Fruit fly (Drosophila melanogaster) whole organism, embryonic: Measurements from ENCODE around the gene Sas-6.

Experiments
- Atf-2 ChIP-seq: fragments of 200-800 bp; sonication (Bioruptor generic); optimal IDR thresholded peaks from 2 replicates; lab custom pipeline; 2016; ENCODE audit warnings: missing biosample characterization, missing genetic modification characterization
- CG10267 ChIP-seq: fragments of 200-800 bp; sonication (Bioruptor generic); optimal IDR thresholded peaks from 2 replicates; lab custom pipeline; 2018; ENCODE audit warnings: missing biosample characterization, mild to moderate bottlenecking, missing genetic modification characterization, moderate library complexity
- CG11695 ChIP-seq: fragments of 200-800 bp; sonication (Bioruptor generic); IDR thresholded peaks from 3 replicates; pipeline ENCODE4 v1.3.6; 2022; ENCODE audit warnings: missing biosample characterization, missing genetic modification characterization
- CG11723 ChIP-seq: fragments of 200-800 bp; sonication (Bioruptor generic); optimal IDR thresholded peaks from 2 replicates; lab custom pipeline; 2017; ENCODE audit warnings: missing biosample characterization, mild to moderate bottlenecking, missing genetic modification characterization
- CG12769 ChIP-seq: fragments of 200-800 bp; sonication (Bioruptor generic); optimal IDR thresholded peaks from 2 replicates; lab custom pipeline; 2019; ENCODE audit warnings: missing biosample characterization, mild to moderate bottlenecking, missing genetic modification characterization, moderate library complexity
- CG13424 ChIP-seq: fragments of 200-800 bp; sonication (Bioruptor generic); optimal IDR thresholded peaks from 2 replicates; lab custom pipeline; 2019; ENCODE audit warnings: missing biosample characterization, mild to moderate bottlenecking, missing genetic modification characterization, moderate library complexity
- CG14667 ChIP-seq: fragments of 200-800 bp; sonication (Bioruptor generic); IDR thresholded peaks from 2 replicates; pipeline ENCODE4 v1.3.6; 2022; ENCODE audit warnings: missing biosample characterization, missing genetic modification characterization
- CG15696 ChIP-seq: fragments of 200-800 bp; sonication (Bioruptor generic); optimal IDR thresholded peaks from 2 replicates; lab custom pipeline; 2019; ENCODE audit warnings: missing biosample characterization, mild to moderate bottlenecking, missing genetic modification characterization, moderate library complexity
- CG1647 ChIP-seq: fragments of 200-800 bp; sonication (Bioruptor generic); optimal IDR thresholded peaks from 3 replicates; lab custom pipeline; 2016; ENCODE audit warnings: missing biosample characterization, missing genetic modification characterization
- CG16863 ChIP-seq: fragments of 200-800 bp; sonication (Bioruptor generic); optimal IDR thresholded peaks from 3 replicates; lab custom pipeline; 2016; ENCODE audit warnings: missing biosample characterization, missing genetic modification characterization
- CG1792 ChIP-seq: fragments of 200-800 bp; sonication (Bioruptor generic); optimal IDR thresholded peaks from 2 replicates; lab custom pipeline; 2016; ENCODE audit warnings: missing biosample characterization, missing genetic modification characterization
- CG2120 ChIP-seq: fragments of 200-800 bp; sonication (Bioruptor generic); optimal IDR thresholded peaks from 3 replicates; lab custom pipeline; 2016; ENCODE audit warnings: missing biosample characterization, missing genetic modification characterization
- CG2889 ChIP-seq: fragments of 200-800 bp; sonication (Bioruptor generic); IDR thresholded peaks from 3 replicates; pipeline ENCODE4 v1.3.6; 2022; ENCODE audit warnings: missing biosample characterization, missing genetic modification characterization
- CG33557 ChIP-seq: fragments of 200-800 bp; sonication (Bioruptor generic); optimal IDR thresholded peaks from 2 replicates; lab custom pipeline; 2019; ENCODE audit warnings: missing biosample characterization, mild to moderate bottlenecking, missing genetic modification characterization, moderate library complexity
- CG3407 ChIP-seq: fragments of 200-800 bp; sonication (Bioruptor generic); optimal IDR thresholded peaks from 2 replicates; lab custom pipeline; 2018; ENCODE audit warnings: missing biosample characterization, mild to moderate bottlenecking, missing genetic modification characterization
- CG3726 ChIP-seq: fragments of 200-800 bp; sonication (Bioruptor generic); IDR thresholded peaks from 3 replicates; pipeline ENCODE4, ENCODE4 v1.3.6; 2022; ENCODE audit warnings: missing biosample characterization, missing genetic modification characterization
- CG4424 ChIP-seq: fragments of 200-800 bp; sonication (Bioruptor generic); optimal IDR thresholded peaks from 3 replicates; lab custom pipeline; 2016; ENCODE audit warnings: missing biosample characterization, missing genetic modification characterization
- CG6254 ChIP-seq: fragments of 200-800 bp; sonication (Bioruptor generic); optimal IDR thresholded peaks from 3 replicates; lab custom pipeline; 2017; ENCODE audit warnings: mild to moderate bottlenecking, missing biosample characterization, missing genetic modification reagents, missing genetic modification characterization
- CG7928 ChIP-seq: fragments of 200-800 bp; sonication (Bioruptor generic); optimal IDR thresholded peaks from 2 replicates; lab custom pipeline; 2017; ENCODE audit warnings: missing biosample characterization, mild to moderate bottlenecking, missing genetic modification characterization
- CG8089 ChIP-seq: fragments of 200-800 bp; sonication (Bioruptor generic); optimal IDR thresholded peaks from 3 replicates; lab custom pipeline; 2016; ENCODE audit warnings: missing biosample characterization, missing genetic modification characterization
- CHES-1-like ChIP-seq: fragments of 200-800 bp; sonication (Bioruptor generic); optimal IDR thresholded peaks from 2 replicates; lab custom pipeline; 2016; ENCODE audit warnings: missing biosample characterization, missing genetic modification characterization
- Drgx ChIP-seq: fragments of 200-800 bp; sonication (Bioruptor generic); IDR thresholded peaks from 2 replicates; pipeline ENCODE4 v1.3.6; 2022; ENCODE audit warnings: missing biosample characterization, missing genetic modification characterization
- Eip74EF ChIP-seq, 2 experiments: fragments of 200-800 bp in 1 of 2; fragments of >200 bp in 1 of 2; sonication (Bioruptor generic) in 1 of 2; optimal IDR thresholded peaks; 2 replicates each; lab custom pipeline; 2017 to 2019; ENCODE audit warnings: missing biosample characterization in 2 of 2, missing genetic modification characterization in 2 of 2, mild to moderate bottlenecking in 1 of 2, moderate library complexity in 1 of 2
- Gug ChIP-seq: fragments of 200-800 bp; sonication (Bioruptor generic); IDR thresholded peaks from 4 replicates; pipeline ENCODE4 v1.3.6; 2022; ENCODE audit warnings: missing biosample characterization, missing genetic modification characterization
- HLH54F ChIP-seq: fragments of 200-800 bp; sonication (Bioruptor generic); optimal IDR thresholded peaks from 3 replicates; lab custom pipeline; 2016; ENCODE audit warnings: missing biosample characterization, missing genetic modification characterization
- Max ChIP-seq: fragments of 200-800 bp; sonication (Bioruptor generic); optimal IDR thresholded peaks from 2 replicates; lab custom pipeline; 2016; ENCODE audit warnings: missing biosample characterization, mild to moderate bottlenecking, missing genetic modification characterization
- Myb ChIP-seq: fragments of 200-800 bp; sonication (Bioruptor generic); optimal IDR thresholded peaks from 2 replicates; lab custom pipeline; 2016; ENCODE audit warnings: missing biosample characterization, missing genetic modification characterization
- Sox102F ChIP-seq: fragments of 200-800 bp; sonication (Bioruptor generic); optimal IDR thresholded peaks from 2 replicates; lab custom pipeline; 2018; ENCODE audit warnings: missing biosample characterization, mild to moderate bottlenecking, missing genetic modification characterization, moderate library complexity
- bigmax ChIP-seq: fragments of 200-800 bp; sonication (Bioruptor generic); optimal IDR thresholded peaks from 2 replicates; lab custom pipeline; 2018; ENCODE audit warnings: missing biosample characterization, mild to moderate bottlenecking, missing genetic modification characterization
- btn ChIP-seq: fragments of 200-800 bp; sonication (Bioruptor generic); optimal IDR thresholded peaks from 2 replicates; lab custom pipeline; 2016; ENCODE audit warnings: missing biosample characterization, missing genetic modification characterization
- cg ChIP-seq: fragments of 200-800 bp; sonication (Bioruptor generic); optimal IDR thresholded peaks from 3 replicates; lab custom pipeline; 2019; ENCODE audit warnings: missing biosample characterization, mild to moderate bottlenecking, missing genetic modification characterization, moderate library complexity
- crp ChIP-seq, 2 experiments: fragments of 200-800 bp; sonication (Bioruptor generic); optimal IDR thresholded peaks; 2 replicates in 1 of 2; 3 replicates in 1 of 2; lab custom pipeline; 2017; ENCODE audit warnings: missing biosample characterization in 2 of 2, missing genetic modification characterization in 2 of 2, mild to moderate bottlenecking in 1 of 2, moderate library complexity in 1 of 2
- dati ChIP-seq: fragments of 200-800 bp; sonication (Bioruptor generic); IDR thresholded peaks from 2 replicates; pipeline ENCODE4 v1.3.6; 2022; ENCODE audit warnings: missing biosample characterization, missing genetic modification characterization
- dysf ChIP-seq: fragments of 200-800 bp; sonication (Bioruptor generic); IDR thresholded peaks from 3 replicates; pipeline ENCODE4 v1.3.6; 2022; ENCODE audit warnings: missing biosample characterization, missing genetic modification characterization
- en ChIP-seq: fragments of 200-800 bp; sonication (Bioruptor generic); optimal IDR thresholded peaks from 2 replicates; lab custom pipeline; 2016; ENCODE audit warnings: missing biosample characterization, missing genetic modification characterization
- eyg ChIP-seq: fragments of 200-800 bp; sonication (Bioruptor generic); optimal IDR thresholded peaks from 3 replicates; lab custom pipeline; 2016; ENCODE audit warnings: missing biosample characterization, missing genetic modification characterization
- fd102C ChIP-seq: fragments of 200-800 bp; sonication (Bioruptor generic); optimal IDR thresholded peaks from 2 replicates; lab custom pipeline; 2018; ENCODE audit warnings: missing biosample characterization, mild to moderate bottlenecking, missing genetic modification characterization, moderate library complexity
- fd3F ChIP-seq: fragments of 200-800 bp; sonication (Bioruptor generic); optimal IDR thresholded peaks from 2 replicates; lab custom pipeline; 2018; ENCODE audit warnings: missing biosample characterization, mild to moderate bottlenecking, missing genetic modification characterization, moderate library complexity
- fu2 ChIP-seq: fragments of 200-800 bp; sonication (Bioruptor generic); optimal IDR thresholded peaks from 2 replicates; lab custom pipeline; 2016; ENCODE audit warnings: missing biosample characterization, missing genetic modification characterization
- gce ChIP-seq: fragments of 200-800 bp; sonication (Bioruptor generic); IDR thresholded peaks from 3 replicates; pipeline ENCODE4 v1.3.6; 2022; ENCODE audit warnings: missing biosample characterization, missing genetic modification characterization
- gem ChIP-seq: fragments of 200-800 bp; sonication (Bioruptor generic); optimal IDR thresholded peaks from 2 replicates; lab custom pipeline; 2019; ENCODE audit warnings: missing biosample characterization, mild to moderate bottlenecking, missing genetic modification characterization, moderate library complexity
- gsb-n ChIP-seq: fragments of 200-800 bp; sonication (Bioruptor generic); optimal IDR thresholded peaks from 3 replicates; lab custom pipeline; 2018; ENCODE audit warnings: missing biosample characterization, mild to moderate bottlenecking, missing genetic modification characterization
- nau ChIP-seq: fragments of 200-800 bp; sonication (Bioruptor generic); optimal IDR thresholded peaks from 3 replicates; lab custom pipeline; 2017; ENCODE audit warnings: missing biosample characterization, mild to moderate bottlenecking, missing genetic modification characterization, missing genetic modification reagents
- nerfin-2 ChIP-seq: fragments of 200-800 bp; sonication (Bioruptor generic); IDR thresholded peaks from 2 replicates; pipeline ENCODE4 v1.3.6; 2022; ENCODE audit warnings: missing biosample characterization, missing genetic modification characterization; ENCODE audit not compliant: partially characterized antibody
- pb ChIP-seq: fragments of 200-800 bp; sonication (Bioruptor generic); optimal IDR thresholded peaks from 3 replicates; lab custom pipeline; 2016; ENCODE audit warnings: missing biosample characterization, missing genetic modification characterization
- rib ChIP-seq: fragments of 200-800 bp; sonication (Bioruptor generic); IDR thresholded peaks from 2 replicates; pipeline ENCODE4 v1.3.6; 2022; ENCODE audit warnings: missing biosample characterization, missing genetic modification characterization
- row ChIP-seq: fragments of 200-800 bp; sonication (Bioruptor generic); IDR thresholded peaks from 3 replicates; pipeline ENCODE4 v1.3.6; 2022; ENCODE audit warnings: missing biosample characterization, missing genetic modification characterization
- sens ChIP-seq: fragments of 200-800 bp; sonication (Bioruptor generic); peaks from one replicate; lab custom pipeline; 2016; ENCODE audit warnings: missing biosample characterization, missing genetic modification characterization
- sr ChIP-seq: fragments of 200-800 bp; sonication (Bioruptor generic); IDR thresholded peaks from 3 replicates; pipeline ENCODE4 v1.3.6; 2022; ENCODE audit warnings: missing biosample characterization, missing genetic modification characterization
- toy ChIP-seq: fragments of 200-800 bp; sonication (Bioruptor generic); IDR thresholded peaks from 2 replicates; pipeline ENCODE4 v1.3.6; 2022; ENCODE audit warnings: missing biosample characterization, missing genetic modification characterization
- unpg ChIP-seq: fragments of 200-800 bp; sonication (Bioruptor generic); optimal IDR thresholded peaks from 3 replicates; lab custom pipeline; 2018; ENCODE audit warnings: missing biosample characterization, mild to moderate bottlenecking, missing genetic modification characterization, moderate library complexity
- yki ChIP-seq: fragments of >200 bp; optimal IDR thresholded peaks from 3 replicates; lab custom pipeline; 2018

The Sas-6 gene

DNA sequence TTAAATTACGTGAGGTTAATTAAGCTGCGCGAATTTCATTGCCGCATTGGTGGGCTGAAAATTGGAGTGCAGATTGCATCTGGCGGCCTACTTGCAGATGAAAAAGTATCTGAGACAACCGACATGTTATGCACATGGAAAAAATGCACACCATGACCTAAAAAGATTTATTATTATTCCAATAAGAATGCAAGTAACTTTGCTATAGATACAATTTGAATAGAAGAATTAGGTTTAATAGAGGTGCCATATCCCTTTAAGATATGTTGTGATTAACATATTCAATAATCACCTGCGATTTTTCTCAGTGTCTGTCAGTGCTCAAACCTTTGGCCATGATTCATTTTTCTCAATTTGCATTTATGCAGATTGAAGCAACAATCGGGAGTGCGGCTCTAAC, 13.7 kb upstream of the Sas-6 start:
- TF ChIP-seq CG1647 (GFP tag; lab: Kevin White, UChicago) (no peak), CG8089 (GFP tag; lab: Kevin White, UChicago) (no peak), pb (GFP tag; lab: Kevin White, UChicago) (no peak), CG7928 (GFP tag; lab: Kevin White, UChicago) (no peak), Drgx (GFP tag; lab: Robert Waterston, UW) (peak; percentile 59), gce (GFP tag; lab: Robert Waterston, UW) (no peak), en (GFP tag; lab: Kevin White, UChicago) (no peak), nerfin-2 (GFP tag; lab: Robert Waterston, UW) (no peak), CG1792 (GFP tag; lab: Kevin White, UChicago) (no peak), HLH54F (GFP tag; lab: Kevin White, UChicago) (no peak), CG14667 (GFP tag; lab: Robert Waterston, UW) (no peak), CG2120 (GFP tag; lab: Kevin White, UChicago) (no peak), bigmax (no peak), Max (no peak), sens (GFP tag; lab: Kevin White, UChicago) (peak; percentile 7), Sox102F (peak; percentile 4), eyg (GFP tag; lab: Kevin White, UChicago) (no peak), CG3407 (GFP tag; lab: Kevin White, UChicago) (no peak), sr (GFP tag; lab: Robert Waterston, UW) (no peak), Myb (GFP tag; lab: Kevin White, UChicago) (no peak), Gug (GFP tag; lab: Robert Waterston, UW) (no peak), CG12769 (tag; lab: Kevin White, UChicago) (no peak), gsb-n (no peak), unpg (GFP tag; lab: Kevin White, UChicago) (no peak)
- TF ChIP-seq, all 482 proteins: peak for 3

DNA sequence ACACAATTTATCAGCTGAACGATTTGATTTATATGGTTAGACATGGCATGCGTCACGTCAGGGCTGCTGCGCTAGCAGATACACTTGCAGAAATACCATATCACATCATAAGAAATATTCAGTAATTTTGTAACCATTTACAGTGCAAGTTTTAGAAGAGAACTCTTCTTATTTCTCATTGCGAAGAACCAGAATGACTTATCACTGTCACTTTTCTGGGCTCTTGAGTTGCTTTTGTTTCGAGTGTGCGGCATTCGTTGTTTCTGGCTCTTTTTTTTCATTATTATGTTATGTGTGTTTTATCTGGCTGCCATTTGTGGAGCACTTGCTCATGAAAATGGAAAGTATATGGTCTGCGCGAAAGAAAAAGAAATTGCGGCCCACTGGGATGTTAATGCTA, 13.1 kb upstream of the Sas-6 start:
- TF ChIP-seq Eip74EF (GFP tag; optimal IDR thresholded peaks at IDR 0.05; lab: Kevin White, UChicago) (no peak), row (GFP tag; lab: Robert Waterston, UW) (peak; percentile 48), fd3F (GFP tag; lab: Kevin White, UChicago) (no peak), CG15696 (tag; lab: Kevin White, UChicago) (no peak), cg (GFP tag; lab: Kevin White, UChicago) (no peak), btn (GFP tag; lab: Kevin White, UChicago) (no peak), fd102C (GFP tag; lab: Kevin White, UChicago) (no peak), dysf (GFP tag; lab: Robert Waterston, UW) (peak; percentile 60), CG3726 (GFP tag; lab: Robert Waterston, UW) (no peak), crp (GFP tag; optimal IDR thresholded peaks at IDR 0.05; lab: Kevin White, UChicago) (no peak), CG6254 (no peak), CHES-1-like (GFP tag; lab: Kevin White, UChicago) (no peak), yki (lab: Kevin White, UChicago) (no peak), gem (peak; percentile 37), CG13424 (tag; lab: Kevin White, UChicago) (peak; percentile 17), Atf-2 (GFP tag; lab: Kevin White, UChicago) (no peak), toy (GFP tag; lab: Robert Waterston, UW) (no peak), rib (no peak), CG2889 (GFP tag; lab: Robert Waterston, UW) (0 out of 3 replicates have a peak, but pooled peaks have one; percentile 18), dati (no peak), CG11723 (GFP tag; lab: Kevin White, UChicago) (no peak), fu2 (GFP tag; lab: Kevin White, UChicago) (no peak), CG33557 (GFP tag; lab: Kevin White, UChicago) (no peak), CG11695 (GFP tag; lab: Robert Waterston, UW) (0 out of 3 replicates have a peak, but pooled peaks have one; percentile 13), CG4424 (GFP tag; lab: Kevin White, UChicago) (no peak), CG10267 (tag; lab: Kevin White, UChicago) (no peak), nau (GFP tag; lab: Kevin White, UChicago) (no peak), CG16863 (GFP tag; lab: Kevin White, UChicago) (no peak), Drgx (GFP tag; lab: Robert Waterston, UW) (peak; percentile 77)
